Worm (Caenorhabditis elegans) whole organism, L1 larva: Measurements from ENCODE around the gene T19H12.3.

Experiments used
- C04F5.9 ChIP-seq: sonication (generic microtip); optimal IDR thresholded peaks from 2 replicates; lab custom pipeline; 2016; ENCODE audit warnings: missing genetic modification characterization, missing compliant biosample characterization
- C16A3.4 ChIP-seq: fragments of 150-350 bp; optimal IDR thresholded peaks from 2 replicates; lab custom pipeline; 2014; ENCODE audit warnings: missing biosample characterization, missing genetic modification characterization
- Y116A8C.19 ChIP-seq: sonication (generic microtip); optimal IDR thresholded peaks from 2 replicates; lab custom pipeline; 2016; ENCODE audit warnings: missing compliant biosample characterization, missing genetic modification characterization, borderline replicate concordance
- alr-1 ChIP-seq: fragments of 200-800 bp; sonication (Bioruptor generic); optimal IDR thresholded peaks from 2 replicates; lab custom pipeline; 2018; ENCODE audit warnings: borderline replicate concordance, mild to moderate bottlenecking, missing genetic modification characterization, missing compliant biosample characterization
- aly-2 ChIP-seq: fragments of 150-350 bp; optimal IDR thresholded peaks from 2 replicates; lab custom pipeline; 2014; ENCODE audit warnings: missing biosample characterization, missing genetic modification characterization
- ama-1 ChIP-seq: fragments of 150-350 bp; optimal IDR thresholded peaks from 2 replicates; lab custom pipeline; 2014
- blmp-1 ChIP-seq: fragments of 150-350 bp; optimal IDR thresholded peaks from 2 replicates; lab custom pipeline; 2014; ENCODE audit warnings: missing biosample characterization, missing genetic modification characterization
- ceh-8 ChIP-seq: fragments of 200-800 bp; sonication (Bioruptor generic); optimal IDR thresholded peaks from 2 replicates; lab custom pipeline; 2018; ENCODE audit warnings: mild to moderate bottlenecking, missing genetic modification characterization, moderate library complexity, missing compliant biosample characterization
- ceh-82 ChIP-seq, 3 experiments: fragments of 150-350 bp in 1 of 3; sonication (generic microtip) in 2 of 3; optimal IDR thresholded peaks; 2 replicates each; lab custom pipeline; 2014 to 2017; ENCODE audit warnings: missing biosample characterization in 3 of 3, missing genetic modification characterization in 3 of 3
- ceh-88 ChIP-seq: fragments of 200-800 bp; sonication (Bioruptor generic); IDR thresholded peaks from 2 replicates; pipeline ENCODE4 v1.3.6; 2022; ENCODE audit warnings: missing genetic modification characterization, missing compliant biosample characterization
- ceh-90 ChIP-seq: sonication (generic microtip); optimal IDR thresholded peaks from 2 replicates; lab custom pipeline; 2016; ENCODE audit warnings: missing genetic modification characterization, missing compliant biosample characterization
- efl-1 ChIP-seq, 4 experiments: fragments of 150-350 bp; optimal IDR thresholded peaks in 3 of 4; peaks in 1 of 4; 1 replicate in 1 of 4; 2 replicates in 3 of 4; lab custom pipeline; 2014; ENCODE audit warnings: missing biosample characterization in 2 of 4, missing genetic modification characterization in 2 of 4, missing genetic modification reagents in 2 of 4
- egl-13 ChIP-seq: sonication (generic microtip); optimal IDR thresholded peaks from 2 replicates; lab custom pipeline; 2016; ENCODE audit warnings: missing genotype, missing genetic modification reagents, missing genetic modification characterization, missing compliant biosample characterization
- elt-3 ChIP-seq, 6 experiments: fragments of 150-350 bp in 1 of 6; sonication (generic microtip); optimal IDR thresholded peaks; 2 replicates each; lab custom pipeline; 2017 to 2018; ENCODE audit warnings: missing biosample characterization in 6 of 6, missing genetic modification characterization in 6 of 6, inconsistent platforms in 1 of 6
- fkh-10 ChIP-seq: sonication (generic microtip); optimal IDR thresholded peaks from 2 replicates; lab custom pipeline; 2017; ENCODE audit warnings: missing biosample characterization, missing genetic modification reagents, missing genetic modification characterization
- fkh-4 ChIP-seq: sonication (generic microtip); optimal IDR thresholded peaks from 2 replicates; lab custom pipeline; 2016; ENCODE audit warnings: missing compliant biosample characterization, missing genetic modification characterization, borderline replicate concordance
- fkh-8 ChIP-seq: sonication (generic microtip); optimal IDR thresholded peaks from 2 replicates; lab custom pipeline; 2016; ENCODE audit warnings: mild to moderate bottlenecking, missing genetic modification characterization, missing compliant biosample characterization
- hlh-17 ChIP-seq: fragments of 200-800 bp; sonication (Bioruptor generic); optimal IDR thresholded peaks from 2 replicates; lab custom pipeline; 2018; ENCODE audit warnings: missing genetic modification characterization, mild to moderate bottlenecking, missing compliant biosample characterization, moderate library complexity, borderline replicate concordance
- hpl-2 ChIP-seq: fragments of 150-350 bp; optimal IDR thresholded peaks from 2 replicates; lab custom pipeline; 2014; ENCODE audit warnings: missing biosample characterization, missing genetic modification reagents, missing genetic modification characterization
- jun-1 ChIP-seq: fragments of 150-350 bp; optimal IDR thresholded peaks from 2 replicates; lab custom pipeline; 2014; ENCODE audit warnings: missing biosample characterization, missing genetic modification reagents, missing genetic modification characterization
- lin-14 ChIP-seq: fragments of 200-800 bp; sonication (Bioruptor generic); optimal IDR thresholded peaks from 2 replicates; lab custom pipeline; 2018; ENCODE audit warnings: mild to moderate bottlenecking, missing genetic modification characterization, moderate library complexity, missing compliant biosample characterization
- lin-35 ChIP-seq, 2 experiments: fragments of 150-350 bp; optimal IDR thresholded peaks; 2 replicates each; lab custom pipeline; 2014; ENCODE audit warnings: missing biosample characterization in 2 of 2, missing genetic modification characterization in 2 of 2, missing genetic modification reagents in 2 of 2
- lir-3 ChIP-seq: sonication (generic microtip); optimal IDR thresholded peaks from 2 replicates; lab custom pipeline; 2016; ENCODE audit warnings: mild to moderate bottlenecking, missing genetic modification characterization, moderate library complexity, missing compliant biosample characterization; ENCODE audit not compliant: poor library complexity
- mab-9 ChIP-seq: fragments of 200-800 bp; sonication (Bioruptor generic); IDR thresholded peaks from 2 replicates; pipeline ENCODE4 v1.3.6; 2022; ENCODE audit warnings: missing genetic modification reagents, missing genetic modification characterization, missing compliant biosample characterization
- mdl-1 ChIP-seq, 2 experiments: fragments of 150-350 bp; optimal IDR thresholded peaks; 2 replicates each; lab custom pipeline; 2014 to 2017; ENCODE audit warnings: missing biosample characterization in 2 of 2, missing genetic modification characterization in 2 of 2, inconsistent platforms in 1 of 2
- mef-2 ChIP-seq: fragments of 150-350 bp; optimal IDR thresholded peaks from 2 replicates; lab custom pipeline; 2014; ENCODE audit warnings: missing biosample characterization, missing genetic modification characterization
- nhr-19 ChIP-seq: fragments of 200-800 bp; sonication (Bioruptor generic); conservative IDR thresholded peaks from 2 replicates; pipeline ENCODE4 v1.3.6; 2022; ENCODE audit warnings: missing genetic modification characterization, missing compliant biosample characterization
- nhr-28 ChIP-seq: fragments of 150-350 bp; optimal IDR thresholded peaks from 2 replicates; lab custom pipeline; 2014; ENCODE audit warnings: missing biosample characterization, missing genetic modification characterization
- nhr-47 ChIP-seq: sonication (generic microtip); optimal IDR thresholded peaks from 2 replicates; lab custom pipeline; 2016; ENCODE audit warnings: mild to moderate bottlenecking, missing genetic modification characterization, moderate library complexity, missing compliant biosample characterization
- nhr-77 ChIP-seq: fragments of 150-350 bp; optimal IDR thresholded peaks from 2 replicates; lab custom pipeline; 2014; ENCODE audit warnings: missing biosample characterization, missing genetic modification characterization
- nhr-85 ChIP-seq: sonication (generic microtip); peaks from one replicate; lab custom pipeline; 2016; ENCODE audit warnings: missing genetic modification characterization, inconsistent platforms, missing compliant biosample characterization
- pax-3 ChIP-seq: fragments of 200-800 bp; sonication (Bioruptor generic); optimal IDR thresholded peaks from 2 replicates; lab custom pipeline; 2018; ENCODE audit warnings: mild to moderate bottlenecking, missing genetic modification characterization, moderate library complexity, missing compliant biosample characterization
- pqm-1 ChIP-seq: sonication (generic microtip); optimal IDR thresholded peaks from 3 replicates; lab custom pipeline; 2017; ENCODE audit warnings: missing biosample characterization, missing genetic modification characterization
- sox-4 ChIP-seq: sonication (generic microtip); optimal IDR thresholded peaks from 2 replicates; lab custom pipeline; 2016; ENCODE audit warnings: missing genetic modification characterization, missing compliant biosample characterization
- sptf-1 ChIP-seq: fragments of 150-350 bp; optimal IDR thresholded peaks from 2 replicates; lab custom pipeline; 2014; ENCODE audit warnings: missing biosample characterization, missing genetic modification characterization
- sup-37 ChIP-seq: fragments of 200-800 bp; sonication (Bioruptor generic); optimal IDR thresholded peaks from 2 replicates; lab custom pipeline; 2018; ENCODE audit warnings: mild to moderate bottlenecking, missing genetic modification characterization, missing compliant biosample characterization
- tlp-1 ChIP-seq: fragments of 150-350 bp; optimal IDR thresholded peaks from 2 replicates; lab custom pipeline; 2014; ENCODE audit warnings: missing biosample characterization, missing genetic modification characterization
- unc-130 ChIP-seq: fragments of 150-350 bp; optimal IDR thresholded peaks from 2 replicates; lab custom pipeline; 2017; ENCODE audit warnings: missing biosample characterization, missing genetic modification characterization, inconsistent platforms
- unc-30 ChIP-seq: sonication (generic microtip); optimal IDR thresholded peaks from 2 replicates; lab custom pipeline; 2017; ENCODE audit warnings: missing biosample characterization, missing genetic modification characterization
- zip-4 ChIP-seq: fragments of 200-800 bp; sonication (Bioruptor generic); optimal IDR thresholded peaks from 2 replicates; lab custom pipeline; 2018; ENCODE audit warnings: mild to moderate bottlenecking, missing genetic modification characterization, moderate library complexity, missing compliant biosample characterization
- ztf-4 ChIP-seq: fragments of 150-350 bp; optimal IDR thresholded peaks from 2 replicates; lab custom pipeline; 2014; ENCODE audit warnings: missing biosample characterization, missing genetic modification characterization

T19H12.3 gene

ce11 chrV:4918664-4919257 is 33.3 kb downstream of the T19H12.3 start, which contains the start of gene C02E7.6:
C02E7.6 (plus strand) TSS chrV:4919207.
- TF ChIP-seq jun-1 (tag; lab: Kevin White, UChicago) (peak; percentile 2), pqm-1 (no peak), zip-4 (no peak), mdl-1 (tag; optimal IDR thresholded peaks at IDR 0.05; lab: Kevin White, UChicago) (no peak), ama-1 (no peak), nhr-47 (no peak), ceh-82 (tag; optimal IDR thresholded peaks at IDR 0.05; lab: Kevin White, UChicago) (no peak), blmp-1 (tag; lab: Kevin White, UChicago) (peak; percentile 88), lin-14 (GFP tag; lab: Kevin White, UChicago) (no peak), C04F5.9 (tag; lab: Kevin White, UChicago) (no peak), alr-1 (no peak), ztf-4 (tag; lab: Kevin White, UChicago) (peak; percentile 81)

- TF ChIP-seq pax-3 (tag; lab: Kevin White, UChicago), result no peak
- no peak for TF ChIP-seq C16A3.4 (tag; lab: Kevin White, UChicago)
- peak; percentile 33 for TF ChIP-seq blmp-1 (tag; lab: Kevin White, UChicago)
These were observed 35.2 kb downstream of the T19H12.3 start, which contains the start of the genes C02E7.8 and srh-23 for ce11 chrV:4920690-4921152. C02E7.8 (minus strand) TSS chrV:4920790. srh-23 (plus strand) TSS chrV:4921102.

ce11 chrV:4922024-4922423 is 36.6 kb downstream of the T19H12.3 start, which contains the start of gene srh-22:
srh-22 (plus strand) TSS chrV:4922324.
- TF ChIP-seq mef-2 (tag; lab: Kevin White, UChicago) (no peak), nhr-19 (GFP tag; lab: Robert Waterston, UW) (no peak), ceh-88 (GFP tag; lab: Robert Waterston, UW) (no peak), egl-13 (tag; lab: Kevin White, UChicago) (no peak), fkh-8 (tag; lab: Kevin White, UChicago) (no peak), pax-3 (tag; lab: Kevin White, UChicago) (no peak), fkh-10 (no peak), lin-35 (GFP tag; optimal IDR thresholded peaks at IDR 0.05; lab: Kevin White, UChicago) (no peak), ceh-90 (tag; lab: Kevin White, UChicago) (no peak), fkh-4 (tag; lab: Kevin White, UChicago) (no peak), lir-3 (tag; lab: Kevin White, UChicago) (no peak), unc-30 (tag; lab: Kevin White, UChicago) (no peak), tlp-1 (no peak), sptf-1 (no peak), hlh-17 (GFP tag; lab: Kevin White, UChicago) (no peak), sup-37 (GFP tag; lab: Kevin White, UChicago) (no peak), aly-2 (tag; lab: Kevin White, UChicago) (no peak), ceh-82 (tag; optimal IDR thresholded peaks at IDR 0.05; lab: Kevin White, UChicago) (no peak), mab-9 (GFP tag; lab: Robert Waterston, UW) (no peak)

ce11 chrV:4924618-4925017 is 39.1 kb downstream of the T19H12.3 start, which contains the start of gene srh-20:
srh-20 (plus strand) TSS chrV:4924918.
- no peak for TF ChIP-seq mdl-1 (tag; optimal IDR thresholded peaks at IDR 0.05; lab: Kevin White, UChicago)
- no peak for TF ChIP-seq nhr-85 (tag; lab: Kevin White, UChicago)
- TF ChIP-seq efl-1 (optimal IDR thresholded peaks at IDR 0.05; lab: Kevin White, UChicago), result no peak
- TF ChIP-seq efl-1 (GFP tag; optimal IDR thresholded peaks at IDR 0.05 in 1 of 2; lab: Kevin White, UChicago), result no peak
- TF ChIP-seq Y116A8C.19 (tag; lab: Kevin White, UChicago), result no peak
- no peak for TF ChIP-seq nhr-28 (tag; lab: Kevin White, UChicago)
- no peak for TF ChIP-seq ama-1
- TF ChIP-seq unc-130, result no peak
- no peak for TF ChIP-seq nhr-77 (tag; lab: Kevin White, UChicago)
- no peak for TF ChIP-seq zip-4
- TF ChIP-seq sox-4, result no peak
- TF ChIP-seq elt-3 (tag; optimal IDR thresholded peaks at IDR 0.05; lab: Kevin White, UChicago), result no peak
- no peak for TF ChIP-seq hpl-2 (GFP tag; lab: Kevin White, UChicago)
- no peak for TF ChIP-seq ceh-8
